Worm (Caenorhabditis elegans): ENCODE results near the gene abce-1.

DNA sequence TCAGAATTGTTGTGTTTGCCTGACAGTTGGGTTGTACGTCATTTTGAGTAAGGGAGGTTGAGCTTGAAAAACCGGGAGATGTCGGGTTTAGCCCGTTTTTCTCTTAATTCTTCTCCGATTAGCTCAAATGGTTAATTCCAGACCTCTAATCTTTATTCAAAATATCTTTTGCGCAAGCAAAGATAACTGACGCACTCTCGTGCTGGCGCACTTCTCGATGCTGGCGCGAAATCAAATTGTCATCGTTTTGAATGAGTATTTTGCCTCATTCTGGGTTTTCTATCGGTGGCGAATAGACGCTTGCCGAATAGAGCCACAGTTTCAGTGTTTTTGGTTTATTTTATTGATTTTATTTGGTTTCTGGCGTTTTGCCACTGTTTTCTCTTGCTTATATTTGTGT is 7.0 kb downstream of the abce-1 start:
- TF ChIP-seq ref-1 (GFP tag; conservative IDR thresholded peaks at IDR 0.05) = no peak
- no peak for TF ChIP-seq T22C8.4 (GFP tag; IDR thresholded peaks at IDR 0.05)

All from whole organism, midembryonic.